Worm (Caenorhabditis elegans) whole organism, early embryonic: ENCODE measurements around the gene emre-1.

ENCODE experiments used
- B0310.2 ChIP-seq: sonication (generic microtip); optimal IDR thresholded peaks from 2 replicates; lab custom pipeline; 2016; ENCODE audit warnings: mild to moderate bottlenecking, missing genetic modification characterization, missing compliant biosample characterization
- F13C5.2 ChIP-seq: sonication (generic microtip); optimal IDR thresholded peaks from 2 replicates; lab custom pipeline; 2017; ENCODE audit warnings: mild to moderate bottlenecking, missing genetic modification characterization, inconsistent platforms, missing compliant biosample characterization
- aly-1 ChIP-seq: sonication (generic microtip); optimal IDR thresholded peaks from 2 replicates; lab custom pipeline; 2016; ENCODE audit warnings: missing genetic modification characterization, missing compliant biosample characterization
- ama-1 ChIP-seq: fragments of 150-350 bp; optimal IDR thresholded peaks from 2 replicates; lab custom pipeline; 2014
- ceh-13 ChIP-seq: fragments of 200-800 bp; sonication (Bioruptor generic); optimal IDR thresholded peaks from 2 replicates; lab custom pipeline; 2018; ENCODE audit warnings: mild to moderate bottlenecking, missing genetic modification characterization, missing compliant biosample characterization
- ceh-36 ChIP-seq: sonication (generic microtip); optimal IDR thresholded peaks from 2 replicates; lab custom pipeline; 2016; ENCODE audit warnings: missing genetic modification characterization, inconsistent platforms, missing compliant biosample characterization
- ets-7 ChIP-seq: sonication (generic microtip); optimal IDR thresholded peaks from 2 replicates; lab custom pipeline; 2016; ENCODE audit warnings: missing genotype, missing genetic modification characterization, missing compliant biosample characterization
- flt-1 ChIP-seq: fragments of 200-800 bp; sonication (Bioruptor generic); IDR thresholded peaks from 2 replicates; pipeline ENCODE4 v1.3.6; 2022; ENCODE audit warnings: missing genetic modification characterization, missing compliant biosample characterization
- hmbx-1 ChIP-seq: sonication (generic microtip); optimal IDR thresholded peaks from 2 replicates; lab custom pipeline; 2016; ENCODE audit warnings: mild to moderate bottlenecking, missing genetic modification characterization, missing compliant biosample characterization
- hmg-4 ChIP-seq: fragments of 200-800 bp; sonication (Bioruptor generic); optimal IDR thresholded peaks from 2 replicates; lab custom pipeline; 2018; ENCODE audit warnings: mild to moderate bottlenecking, missing genetic modification characterization, missing compliant biosample characterization
- hnd-1 ChIP-seq: sonication (generic microtip); optimal IDR thresholded peaks from 2 replicates; lab custom pipeline; 2016; ENCODE audit warnings: missing genetic modification characterization, missing compliant biosample characterization
- pes-1 ChIP-seq: fragments of 200-800 bp; sonication (Bioruptor generic); IDR thresholded peaks from 2 replicates; pipeline ENCODE4 v1.3.6; 2022; ENCODE audit warnings: missing genetic modification reagents, missing genetic modification characterization, missing compliant biosample characterization
- scrt-1 ChIP-seq: fragments of 200-800 bp; sonication (Bioruptor generic); IDR thresholded peaks from 2 replicates; pipeline ENCODE4 v1.3.6; 2022; ENCODE audit warnings: missing genetic modification characterization, missing compliant biosample characterization
- sea-1 ChIP-seq: fragments of 200-800 bp; sonication (Bioruptor generic); conservative IDR thresholded peaks from 2 replicates; pipeline ENCODE4 v1.3.6; 2022; ENCODE audit warnings: missing genetic modification characterization, missing compliant biosample characterization
- tbx-11 ChIP-seq: fragments of 200-800 bp; sonication (Bioruptor generic); IDR thresholded peaks from 2 replicates; pipeline ENCODE4 v1.3.6; 2022; ENCODE audit warnings: missing genetic modification characterization, missing compliant biosample characterization
- tbx-37 ChIP-seq: fragments of 200-800 bp; sonication (Bioruptor generic); conservative IDR thresholded peaks from 2 replicates; pipeline ENCODE4 v1.3.6; 2022; ENCODE audit warnings: missing genetic modification reagents, missing genetic modification characterization, missing compliant biosample characterization
- tra-4 ChIP-seq: sonication (generic microtip); optimal IDR thresholded peaks from 2 replicates; lab custom pipeline; 2017; ENCODE audit warnings: missing genetic modification characterization, missing compliant biosample characterization

The emre-1 gene

DNA sequence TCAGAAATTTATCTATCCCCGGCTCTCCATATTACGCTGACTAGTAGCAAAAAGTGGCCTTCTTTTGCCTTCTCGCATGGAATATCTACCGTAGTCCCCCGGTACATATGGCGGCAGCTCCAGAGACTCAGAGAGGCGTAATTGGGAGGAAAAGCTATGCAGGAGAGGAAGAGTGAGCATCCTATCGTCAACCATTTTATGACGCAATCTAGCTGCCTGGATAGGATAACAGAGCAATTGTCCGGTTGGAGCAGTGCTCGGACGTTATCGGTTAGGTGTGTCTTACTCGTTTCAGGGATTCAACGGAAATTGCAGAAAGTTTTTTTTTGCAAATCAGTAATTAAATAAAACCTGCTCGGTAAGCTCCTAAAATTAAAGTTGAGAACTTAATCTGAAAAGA lies 22.3 kb upstream of the emre-1 start:
- TF ChIP-seq F13C5.2 (no peak), flt-1 (GFP tag; lab: Robert Waterston, UW) (no peak), hmg-4 (no peak), sea-1 (GFP tag; lab: Robert Waterston, UW) (no peak), scrt-1 (GFP tag; lab: Robert Waterston, UW) (no peak), hmbx-1 (tag; lab: Kevin White, UChicago) (no peak), ama-1 (no peak), tbx-37 (GFP tag; lab: Robert Waterston, UW) (no peak), pes-1 (GFP tag; lab: Robert Waterston, UW) (no peak), ceh-13 (GFP tag; lab: Kevin White, UChicago) (no peak)

DNA sequence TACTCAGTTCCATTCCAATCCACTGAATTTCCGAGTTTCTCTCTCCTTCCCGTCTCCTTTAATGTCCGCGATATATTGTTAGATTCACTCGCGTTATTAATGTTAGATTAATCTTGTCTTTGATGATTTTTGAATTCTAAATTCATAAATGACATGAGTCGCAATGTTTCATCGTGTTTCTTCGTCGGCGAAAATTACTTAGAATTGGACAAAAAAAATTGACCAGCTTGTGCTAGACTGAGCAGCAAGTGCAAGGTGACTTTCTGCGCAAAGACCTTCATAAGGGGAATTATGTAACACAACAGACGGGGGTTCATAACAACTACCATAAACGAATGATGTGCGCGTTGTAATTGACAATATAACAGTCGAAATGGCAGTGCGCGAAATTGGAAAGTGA lies 21.1 kb upstream of the emre-1 start:
- TF ChIP-seq F13C5.2 (no peak), flt-1 (GFP tag; lab: Robert Waterston, UW) (no peak), aly-1 (tag; lab: Kevin White, UChicago) (no peak), tbx-11 (GFP tag; lab: Robert Waterston, UW) (no peak), hmg-4 (no peak), ama-1 (no peak), ceh-13 (GFP tag; lab: Kevin White, UChicago) (no peak), ets-7 (no peak), tbx-37 (GFP tag; lab: Robert Waterston, UW) (no peak), B0310.2 (no peak), pes-1 (GFP tag; lab: Robert Waterston, UW) (no peak), tra-4 (tag; lab: Kevin White, UChicago) (no peak), sea-1 (GFP tag; lab: Robert Waterston, UW) (no peak), hmbx-1 (tag; lab: Kevin White, UChicago) (no peak), ceh-36 (tag; lab: Kevin White, UChicago) (no peak), hnd-1 (no peak), scrt-1 (GFP tag; lab: Robert Waterston, UW) (no peak)

DNA sequence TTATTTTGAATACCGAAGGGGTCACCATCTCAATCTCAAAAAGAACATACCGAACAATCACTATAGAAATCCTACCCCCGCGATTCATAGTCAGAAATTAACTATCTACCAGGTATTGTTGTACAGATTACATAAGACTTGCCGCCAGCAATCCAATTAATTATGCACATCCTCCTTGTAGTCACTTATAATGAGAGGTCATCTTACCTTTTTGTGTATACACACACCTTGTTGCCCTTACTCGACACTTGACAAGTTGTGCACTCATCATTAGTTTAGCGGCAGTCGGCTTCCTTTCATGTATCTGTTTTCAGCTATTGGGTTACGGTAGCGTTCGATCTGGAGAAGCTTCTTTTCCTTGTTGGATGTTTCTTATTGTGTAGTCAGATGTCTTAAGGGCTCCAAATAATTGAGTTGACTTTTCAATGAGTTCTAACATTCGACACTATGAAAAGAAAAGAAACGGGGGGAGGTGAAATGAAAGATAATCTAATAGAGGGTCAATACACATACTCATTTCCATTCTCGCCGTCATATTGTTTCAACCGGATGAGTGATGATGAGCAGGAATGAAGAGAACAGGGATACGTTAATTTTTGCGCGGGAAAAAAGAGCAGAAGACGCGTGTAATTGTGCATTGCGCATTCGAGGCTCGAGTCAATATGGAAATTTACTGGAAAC lies 20.0 kb upstream of the emre-1 start:
- TF ChIP-seq aly-1 (tag; lab: Kevin White, UChicago) (no peak), B0310.2 (no peak), hnd-1 (no peak), pes-1 (GFP tag; lab: Robert Waterston, UW) (no peak), hmg-4 (no peak), F13C5.2 (no peak), tra-4 (tag; lab: Kevin White, UChicago) (no peak), ceh-36 (tag; lab: Kevin White, UChicago) (no peak), tbx-37 (GFP tag; lab: Robert Waterston, UW) (no peak), hmbx-1 (tag; lab: Kevin White, UChicago) (no peak), scrt-1 (GFP tag; lab: Robert Waterston, UW) (no peak)

DNA sequence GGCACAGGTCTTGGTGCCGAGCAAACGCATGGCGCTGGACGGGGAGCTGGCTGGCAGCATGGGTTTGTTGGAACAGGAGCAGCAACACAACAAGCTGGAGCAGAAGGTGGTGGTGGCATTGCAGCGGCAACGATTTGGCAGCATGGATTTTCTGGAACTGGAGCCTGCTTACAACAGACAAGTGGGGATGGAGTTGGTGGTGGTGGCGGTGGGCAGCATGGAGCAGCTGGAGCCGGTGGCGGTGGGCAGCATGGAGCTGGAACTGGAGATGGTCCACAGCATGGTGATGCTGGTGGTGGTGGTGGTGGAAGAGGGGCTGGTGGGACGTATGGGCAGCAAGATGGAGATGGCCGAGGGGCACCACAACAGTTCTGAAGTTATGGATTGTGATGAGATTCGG lies 18.6 kb upstream of the emre-1 start:
- TF ChIP-seq scrt-1 (GFP tag; lab: Robert Waterston, UW), result peak; percentile 24; the same call in 1 of the 2 replicates
- TF ChIP-seq pes-1 (GFP tag; lab: Robert Waterston, UW), result no peak

DNA sequence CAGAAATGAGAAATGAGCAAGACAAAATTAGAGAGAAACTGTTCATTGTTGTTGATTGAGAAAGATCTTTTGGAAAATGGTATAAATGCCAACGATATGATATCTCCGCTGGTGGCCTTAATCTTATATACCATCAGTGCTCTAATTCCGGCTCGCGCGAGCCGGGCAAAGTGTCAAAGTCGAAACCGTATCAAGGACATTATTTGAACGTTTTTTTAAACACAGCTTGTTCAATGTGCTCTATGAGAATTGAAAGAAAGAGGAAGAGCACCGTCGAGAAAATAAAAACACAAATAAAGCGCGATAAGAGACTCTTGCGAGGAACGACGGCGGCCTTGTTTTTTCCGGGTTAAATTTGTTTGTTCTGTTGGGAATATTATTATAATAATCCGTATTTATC lies 18.0 kb upstream of the emre-1 start, which contains the start of gene idpp-3:
Gene idpp-3, minus strand, starts transcription at position 101 of the 400 bp plus-strand sequence.
- TF ChIP-seq sea-1 (GFP tag; lab: Robert Waterston, UW) (no peak), aly-1 (tag; lab: Kevin White, UChicago) (no peak), ceh-13 (GFP tag; lab: Kevin White, UChicago) (no peak), ceh-36 (tag; lab: Kevin White, UChicago) (no peak), hnd-1 (no peak), B0310.2 (no peak), ets-7 (no peak), flt-1 (GFP tag; lab: Robert Waterston, UW) (no peak), tra-4 (tag; lab: Kevin White, UChicago) (no peak), pes-1 (GFP tag; lab: Robert Waterston, UW) (no peak), scrt-1 (GFP tag; lab: Robert Waterston, UW) (no peak), F13C5.2 (no peak), tbx-37 (GFP tag; lab: Robert Waterston, UW) (no peak), tbx-11 (GFP tag; lab: Robert Waterston, UW) (no peak), hmg-4 (no peak)

DNA sequence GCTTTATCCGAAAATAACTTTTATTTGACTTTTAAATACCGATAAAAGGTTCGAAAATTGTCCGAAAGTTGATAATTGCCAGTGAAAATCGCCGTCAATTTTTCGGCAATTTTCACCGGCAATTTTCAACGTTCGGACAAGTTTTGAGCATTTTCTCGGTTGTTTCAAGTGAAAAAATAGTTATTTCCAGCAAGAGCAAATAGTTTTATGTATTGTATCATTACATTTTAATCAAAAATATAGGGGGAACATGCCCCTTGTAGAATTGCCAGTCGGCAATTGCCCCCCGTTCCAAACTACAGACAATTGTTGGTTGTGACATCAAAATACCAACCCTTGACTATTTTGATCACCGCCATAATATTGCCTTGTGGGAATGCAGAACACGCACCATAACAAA lies 17.0 kb upstream of the emre-1 start, which contains the start of gene rgs-10:
Gene rgs-10, plus strand, starts transcription at position 301 of the 400 bp plus-strand sequence.
- TF ChIP-seq sea-1 (GFP tag; lab: Robert Waterston, UW) (no peak), B0310.2 (no peak), ama-1 (no peak), hmbx-1 (tag; lab: Kevin White, UChicago) (no peak), tbx-11 (GFP tag; lab: Robert Waterston, UW) (no peak), tbx-37 (GFP tag; lab: Robert Waterston, UW) (no peak), F13C5.2 (no peak), pes-1 (GFP tag; lab: Robert Waterston, UW) (no peak), ceh-36 (tag; lab: Kevin White, UChicago) (no peak), aly-1 (tag; lab: Kevin White, UChicago) (no peak), flt-1 (GFP tag; lab: Robert Waterston, UW) (no peak), scrt-1 (GFP tag; lab: Robert Waterston, UW) (no peak)

DNA sequence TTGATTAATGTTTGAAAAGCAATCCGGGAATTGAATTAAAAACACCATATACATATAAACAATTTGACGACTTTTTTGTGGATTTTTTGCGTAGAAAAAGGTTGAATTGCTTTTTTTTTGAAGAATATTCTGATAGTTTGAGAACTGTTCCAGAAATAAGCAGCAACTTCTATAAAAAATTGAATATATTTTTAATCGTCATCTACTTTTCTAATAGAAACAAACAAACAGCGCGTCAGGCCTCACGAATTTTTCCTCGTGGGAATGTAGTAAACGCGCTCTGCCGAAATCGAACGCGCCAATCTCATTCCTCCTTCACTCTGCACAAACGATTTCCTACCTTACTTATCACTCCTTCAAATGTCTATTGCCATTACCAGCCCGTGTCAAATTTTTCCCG lies 15.2 kb upstream of the emre-1 start, which contains the start of gene rgs-11:
Gene rgs-11, plus strand, starts transcription at position 301 of the 400 bp plus-strand sequence.
- TF ChIP-seq F13C5.2 (no peak), B0310.2 (no peak), ama-1 (no peak), sea-1 (GFP tag; lab: Robert Waterston, UW) (no peak), hmbx-1 (tag; lab: Kevin White, UChicago) (no peak), tra-4 (tag; lab: Kevin White, UChicago) (no peak), tbx-11 (GFP tag; lab: Robert Waterston, UW) (no peak), aly-1 (tag; lab: Kevin White, UChicago) (no peak), scrt-1 (GFP tag; lab: Robert Waterston, UW) (no peak), pes-1 (GFP tag; lab: Robert Waterston, UW) (no peak), hmg-4 (no peak), ceh-13 (GFP tag; lab: Kevin White, UChicago) (no peak), ceh-36 (tag; lab: Kevin White, UChicago) (no peak), ets-7 (no peak), hnd-1 (no peak), flt-1 (GFP tag; lab: Robert Waterston, UW) (no peak), tbx-37 (GFP tag; lab: Robert Waterston, UW) (no peak)
